Fruit fly (Drosophila melanogaster): ENCODE results near the gene Mal-B1.
A peak's percentile ranks its signal among the peaks of the same experiment; 100 is the strongest.

The Mal-B1 gene

DNA sequence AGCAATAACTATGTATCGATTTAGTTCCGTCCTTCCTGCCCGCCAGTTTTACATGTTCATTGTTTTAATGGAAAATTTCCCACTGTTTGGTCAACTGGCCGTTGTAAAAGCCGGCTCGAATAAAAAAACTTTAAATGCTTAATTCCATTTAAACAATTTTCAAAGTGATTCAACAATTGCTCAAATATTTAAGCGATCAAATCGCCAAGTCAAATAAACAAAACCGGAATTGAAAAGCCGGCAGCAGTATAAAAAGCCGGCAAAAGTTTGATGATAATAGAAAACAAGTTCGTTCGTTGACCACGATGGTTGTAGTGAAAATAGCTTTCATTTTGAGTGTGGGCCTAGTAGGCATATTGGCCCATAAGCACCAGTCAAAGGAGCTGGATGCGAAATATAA, at the start of gene Mal-B1:
Gene Mal-B1, plus strand, starts transcription at position 301 of the 400 bp plus-strand sequence.
- TF ChIP-seq D1 (tag; optimal IDR thresholded peaks at IDR 0.05) (no peak), rn (GFP tag; IDR thresholded peaks at IDR 0.05) (no peak), CG34367 (tag; optimal IDR thresholded peaks at IDR 0.05) (no peak), CG10348 (GFP tag; IDR thresholded peaks at IDR 0.05) (no peak), EcR (GFP tag; optimal IDR thresholded peaks at IDR 0.05) (no peak), fd96Ca (GFP tag; IDR thresholded peaks at IDR 0.05) (no peak), Pif1A (GFP tag; optimal IDR thresholded peaks at IDR 0.05) (no peak), CG32121 (GFP tag; IDR thresholded peaks at IDR 0.05) (no peak), CG13204 (GFP tag; optimal IDR thresholded peaks at IDR 0.05) (no peak), CG4496 (GFP tag; IDR thresholded peaks at IDR 0.05) (no peak), CG15710 (tag; optimal IDR thresholded peaks at IDR 0.05) (no peak), CG9948 (tag; optimal IDR thresholded peaks at IDR 0.05) (no peak), Ets98B (GFP tag; IDR thresholded peaks at IDR 0.05) (no peak), CG14655 (GFP tag; optimal IDR thresholded peaks at IDR 0.05) (no peak), CG17806 (tag; optimal IDR thresholded peaks at IDR 0.05) (no peak), CG8301 (tag; optimal IDR thresholded peaks at IDR 0.05) (no peak), CG12605 (GFP tag; IDR thresholded peaks at IDR 0.05) (no peak)

DNA sequence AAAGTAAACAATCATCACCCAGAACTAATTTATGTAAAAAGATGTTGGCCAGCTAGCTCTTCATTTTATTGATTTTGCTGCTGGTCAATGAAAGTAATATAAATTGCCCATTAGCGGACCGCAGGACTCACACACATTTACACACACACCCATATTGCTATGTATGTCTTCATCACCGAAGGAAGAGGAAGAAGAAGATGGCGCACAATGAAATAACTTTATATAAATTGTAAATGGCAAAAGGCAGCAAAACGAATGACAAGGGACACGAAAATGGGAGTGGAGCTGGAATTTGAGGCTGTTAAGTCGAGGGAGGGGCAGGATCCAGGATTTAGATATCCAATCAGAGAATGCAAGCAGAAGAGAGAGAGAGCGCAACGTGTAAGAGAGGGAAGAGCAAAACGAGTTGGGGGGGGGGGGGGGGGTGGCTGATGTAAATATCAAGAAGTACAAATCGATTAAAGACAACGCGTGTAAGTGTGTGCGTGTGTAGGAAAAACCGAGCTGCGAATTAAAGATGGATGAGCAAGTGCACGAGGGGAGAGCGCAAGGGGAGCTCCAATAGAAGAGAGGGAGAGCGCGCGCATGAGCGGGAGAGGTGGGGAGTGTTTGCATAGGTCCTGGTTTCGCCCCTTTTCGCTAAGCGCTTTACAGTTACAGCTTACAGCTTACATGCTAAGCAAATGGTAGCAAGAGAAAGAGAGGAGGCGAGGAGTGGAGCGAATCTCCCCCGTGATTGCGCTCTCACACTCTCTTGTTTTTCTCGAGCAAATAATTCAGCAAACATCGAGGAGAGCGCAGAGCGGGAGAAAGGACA, 42.6 kb upstream of the Mal-B1 start:
- TF ChIP-seq EcR (GFP tag; optimal IDR thresholded peaks at IDR 0.05), result no peak
- no peak for TF ChIP-seq Snoo (tag; optimal IDR thresholded peaks at IDR 0.05)
- no peak for TF ChIP-seq CG10348 (GFP tag; IDR thresholded peaks at IDR 0.05)
- TF ChIP-seq CG12605 (GFP tag; IDR thresholded peaks at IDR 0.05), result no peak
- peak; percentile 2 for TF ChIP-seq CG8159 (tag; optimal IDR thresholded peaks at IDR 0.05)
- peak; percentile 13 for TF ChIP-seq CG14655 (GFP tag; optimal IDR thresholded peaks at IDR 0.05)
- 0 out of 2 replicates have a peak, but pooled peaks have one; percentile 19 for TF ChIP-seq CG32121 (GFP tag; IDR thresholded peaks at IDR 0.05)
- TF ChIP-seq CG13204 (GFP tag; optimal IDR thresholded peaks at IDR 0.05), result peak; percentile 52
- peak; percentile 22; the same call in 1 of the 3 replicates for TF ChIP-seq fd96Ca (GFP tag; IDR thresholded peaks at IDR 0.05)
- TF ChIP-seq CG17806 (tag; optimal IDR thresholded peaks at IDR 0.05), result no peak
- no peak for TF ChIP-seq Ets98B (GFP tag; IDR thresholded peaks at IDR 0.05)
- TF ChIP-seq rn (GFP tag; IDR thresholded peaks at IDR 0.05), result no peak
- peak; percentile 62; the same call in 2 of the 3 replicates for TF ChIP-seq CG4496 (GFP tag; IDR thresholded peaks at IDR 0.05)
- peak; percentile 13 for TF ChIP-seq Pif1B (GFP tag; optimal IDR thresholded peaks at IDR 0.05)
- no peak for TF ChIP-seq CG8301 (tag; optimal IDR thresholded peaks at IDR 0.05)
- TF ChIP-seq CG9948 (tag; optimal IDR thresholded peaks at IDR 0.05), result no peak
- no peak for TF ChIP-seq CG15710 (tag; optimal IDR thresholded peaks at IDR 0.05)

DNA sequence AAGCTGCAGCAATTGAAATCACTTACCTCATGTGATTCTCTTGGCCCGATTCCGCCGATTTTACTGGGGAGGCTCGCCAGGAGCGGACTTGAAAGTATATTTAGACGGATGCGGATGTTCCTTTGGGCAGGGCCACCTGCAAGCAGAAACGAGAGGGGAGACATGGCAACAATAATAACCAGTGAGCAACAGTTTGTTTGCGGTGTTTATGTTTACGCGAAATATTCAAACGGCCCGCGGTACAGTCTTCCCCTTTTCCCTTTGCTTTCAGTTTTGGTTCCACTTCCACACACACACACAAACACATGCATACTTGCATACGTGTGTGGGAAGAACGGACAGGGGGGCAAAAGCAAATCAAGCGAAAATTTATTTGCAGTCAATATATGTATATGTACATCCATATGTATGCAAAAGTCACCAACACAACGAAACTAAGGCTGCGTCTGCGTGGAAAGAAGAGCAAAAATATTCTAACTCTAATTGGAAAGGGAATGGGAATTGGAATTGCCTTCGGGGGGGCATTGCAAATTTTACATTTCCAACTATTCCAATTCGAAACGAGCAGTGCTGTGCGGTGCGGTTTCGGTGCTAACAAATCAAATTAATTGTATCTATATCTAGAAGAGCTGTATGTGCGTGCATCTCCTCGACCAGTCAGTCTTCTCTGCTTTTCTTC, 40.9 kb upstream of the Mal-B1 start:
- TF ChIP-seq CG13204 (GFP tag; optimal IDR thresholded peaks at IDR 0.05) (no peak), Pif1A (GFP tag; optimal IDR thresholded peaks at IDR 0.05) (no peak), Ets98B (GFP tag; IDR thresholded peaks at IDR 0.05) (no peak), Pif1B (GFP tag; optimal IDR thresholded peaks at IDR 0.05) (no peak), CG14655 (GFP tag; optimal IDR thresholded peaks at IDR 0.05) (no peak), CG4496 (GFP tag; IDR thresholded peaks at IDR 0.05) (peak; percentile 54; the same call in 1 of the 3 replicates), gl (tag; optimal IDR thresholded peaks at IDR 0.05) (no peak), CG15710 (tag; optimal IDR thresholded peaks at IDR 0.05) (no peak), CG12605 (GFP tag; IDR thresholded peaks at IDR 0.05) (peak; percentile 47; the same call in 1 of the 2 replicates), rn (GFP tag; IDR thresholded peaks at IDR 0.05) (no peak), CG34367 (tag; optimal IDR thresholded peaks at IDR 0.05) (no peak), CG8159 (tag; optimal IDR thresholded peaks at IDR 0.05) (no peak), CG32121 (GFP tag; IDR thresholded peaks at IDR 0.05) (no peak), D1 (tag; optimal IDR thresholded peaks at IDR 0.05) (no peak), CG17806 (tag; optimal IDR thresholded peaks at IDR 0.05) (no peak), Snoo (tag; optimal IDR thresholded peaks at IDR 0.05) (no peak), CG9948 (tag; optimal IDR thresholded peaks at IDR 0.05) (no peak), EcR (GFP tag; optimal IDR thresholded peaks at IDR 0.05) (peak; percentile 24), fd96Ca (GFP tag; IDR thresholded peaks at IDR 0.05) (0 out of 3 replicates have a peak, but pooled peaks have one; percentile 46), CG10348 (GFP tag; IDR thresholded peaks at IDR 0.05) (no peak), CG8301 (tag; optimal IDR thresholded peaks at IDR 0.05) (no peak)

DNA sequence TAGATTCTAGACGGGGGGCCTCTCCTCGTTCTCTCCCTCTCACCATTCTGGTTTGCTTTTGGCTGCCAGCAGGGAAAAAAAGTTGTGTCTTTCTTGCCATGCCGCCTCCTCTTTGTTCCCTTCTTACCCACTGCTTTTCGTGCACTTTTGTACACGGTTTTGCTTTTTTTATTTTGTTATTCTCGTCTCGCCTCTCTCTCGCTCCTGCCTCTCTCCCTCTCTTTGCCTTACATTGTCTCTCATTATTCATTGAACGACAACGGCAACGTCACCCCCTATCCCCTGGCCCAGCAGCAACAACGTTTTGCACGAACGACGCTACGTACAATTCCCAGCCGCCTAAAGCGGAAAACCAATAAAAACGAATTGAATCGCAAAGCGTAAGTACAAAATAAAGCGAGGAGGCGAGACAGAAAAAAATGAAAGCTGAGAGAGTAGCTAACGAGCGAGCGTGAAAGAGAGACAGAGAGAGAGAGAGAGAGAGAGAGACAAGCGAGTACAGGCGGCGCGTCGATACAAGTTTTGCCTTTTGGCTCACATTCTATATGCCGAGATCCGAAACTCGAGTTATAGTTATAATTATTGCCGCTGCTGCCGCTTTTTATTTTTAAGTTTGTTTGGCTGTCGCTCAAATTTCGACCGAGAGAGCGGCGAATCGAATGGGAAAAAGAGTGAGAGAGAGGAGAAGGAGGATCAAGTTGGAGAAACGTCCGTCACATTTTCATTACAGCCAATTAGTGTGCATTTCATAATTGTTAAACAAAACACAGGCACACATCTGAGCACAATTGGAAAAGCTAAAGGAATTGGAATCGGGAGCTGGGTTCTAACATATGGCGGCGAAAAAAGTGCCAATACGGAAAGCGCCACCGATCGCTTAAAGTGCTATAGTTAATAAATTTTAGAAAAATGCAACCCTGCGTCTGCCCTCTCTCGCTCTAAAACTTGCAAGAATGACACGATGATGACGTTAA, 40.0 kb upstream of the Mal-B1 start:
- TF ChIP-seq CG10348 (GFP tag; IDR thresholded peaks at IDR 0.05) (no peak), Snoo (tag; optimal IDR thresholded peaks at IDR 0.05) (peak; percentile 74), gl (tag; optimal IDR thresholded peaks at IDR 0.05) (peak; percentile 91), CG12605 (GFP tag; IDR thresholded peaks at IDR 0.05) (peak; percentile 87), CG34367 (tag; optimal IDR thresholded peaks at IDR 0.05) (peak; percentile 78), CG15710 (tag; optimal IDR thresholded peaks at IDR 0.05) (peak; percentile 76), CG17806 (tag; optimal IDR thresholded peaks at IDR 0.05) (peak; percentile 62), CG32121 (GFP tag; IDR thresholded peaks at IDR 0.05) (peak; percentile 89), Ets98B (GFP tag; IDR thresholded peaks at IDR 0.05) (peak; percentile 83), CG8159 (tag; optimal IDR thresholded peaks at IDR 0.05) (peak; percentile 72), rn (GFP tag; IDR thresholded peaks at IDR 0.05) (peak; percentile 61), CG8301 (tag; optimal IDR thresholded peaks at IDR 0.05) (peak; percentile 76), CG9948 (tag; optimal IDR thresholded peaks at IDR 0.05) (peak; percentile 63), D1 (tag; optimal IDR thresholded peaks at IDR 0.05) (no peak), CG14655 (GFP tag; optimal IDR thresholded peaks at IDR 0.05) (peak; percentile 83), EcR (GFP tag; optimal IDR thresholded peaks at IDR 0.05) (peak; percentile 82), fd96Ca (GFP tag; IDR thresholded peaks at IDR 0.05) (peak; percentile 83), CG13204 (GFP tag; optimal IDR thresholded peaks at IDR 0.05) (peak; percentile 93), Pif1B (GFP tag; optimal IDR thresholded peaks at IDR 0.05) (peak; percentile 80), CG4496 (GFP tag; IDR thresholded peaks at IDR 0.05) (peak; percentile 92), Pif1A (GFP tag; optimal IDR thresholded peaks at IDR 0.05) (peak; percentile 73)

Measured in whole organism, pupa.